Worm (Caenorhabditis elegans) whole organism, young adult: ENCODE measurements around the gene aat-8.

ENCODE experiments used
- B0336.3 ChIP-seq: fragments of 200-800 bp; sonication (Bioruptor generic); IDR thresholded peaks from 2 replicates; pipeline ENCODE4 v1.3.6; 2022; ENCODE audit warnings: missing genetic modification characterization, missing compliant biosample characterization
- D2030.7 ChIP-seq: fragments of 200-800 bp; sonication (Bioruptor generic); IDR thresholded peaks from 2 replicates; pipeline ENCODE4 v1.3.6; 2022; ENCODE audit warnings: missing genetic modification reagents, missing genetic modification characterization, missing compliant biosample characterization
- F22D6.2 ChIP-seq: sonication (generic microtip); optimal IDR thresholded peaks from 2 replicates; lab custom pipeline; 2016; ENCODE audit warnings: mild to moderate bottlenecking, missing genetic modification characterization, missing compliant biosample characterization
- F33H1.4 ChIP-seq: fragments of 200-800 bp; sonication (Bioruptor generic); IDR thresholded peaks from 2 replicates; pipeline ENCODE4 v1.3.6; 2022; ENCODE audit warnings: missing genetic modification reagents, missing genetic modification characterization, missing compliant biosample characterization
- F37B4.10 ChIP-seq: fragments of 200-800 bp; sonication (Bioruptor generic); IDR thresholded peaks from 2 replicates; pipeline ENCODE4 v1.3.6; 2022; ENCODE audit warnings: missing genetic modification characterization, missing compliant biosample characterization
- F39B2.1 ChIP-seq: fragments of 200-800 bp; sonication (Bioruptor generic); IDR thresholded peaks from 2 replicates; pipeline ENCODE4 v1.3.6; 2022; ENCODE audit warnings: missing genetic modification reagents, missing genetic modification characterization, missing compliant biosample characterization
- K11D2.4 ChIP-seq: fragments of 200-800 bp; sonication (Bioruptor generic); IDR thresholded peaks from 2 replicates; pipeline ENCODE4 v1.3.6; 2022; ENCODE audit warnings: missing genetic modification reagents, missing genetic modification characterization, missing compliant biosample characterization
- K12H6.12 ChIP-seq: fragments of 200-800 bp; sonication (Bioruptor generic); optimal IDR thresholded peaks from 2 replicates; lab custom pipeline; 2018; ENCODE audit warnings: mild to moderate bottlenecking, missing genetic modification characterization, missing compliant biosample characterization
- Y53F4B.3 ChIP-seq: fragments of 200-800 bp; sonication (Bioruptor generic); IDR thresholded peaks from 2 replicates; pipeline ENCODE4 v1.3.6; 2022; ENCODE audit warnings: missing genetic modification reagents, missing genetic modification characterization, missing compliant biosample characterization
- akir-1 ChIP-seq: fragments of 200-800 bp; sonication (Bioruptor generic); optimal IDR thresholded peaks from 2 replicates; lab custom pipeline; 2018; ENCODE audit warnings: mild to moderate bottlenecking, missing genetic modification characterization, moderate library complexity, missing compliant biosample characterization
- ama-1 ChIP-seq, 3 experiments: fragments of 150-350 bp in 1 of 3; sonication (generic microtip) in 2 of 3; optimal IDR thresholded peaks; 2 replicates each; lab custom pipeline; 2014 to 2018; ENCODE audit warnings: missing biosample characterization in 2 of 3, missing genetic modification characterization in 2 of 3, missing genetic modification reagents in 2 of 3
- athp-1 ChIP-seq: sonication (generic microtip); optimal IDR thresholded peaks from 2 replicates; lab custom pipeline; 2017; ENCODE audit warnings: mild to moderate bottlenecking, missing genetic modification characterization, missing compliant biosample characterization
- attf-5 ChIP-seq: fragments of 200-800 bp; sonication (Bioruptor generic); optimal IDR thresholded peaks from 2 replicates; lab custom pipeline; 2018; ENCODE audit warnings: mild to moderate bottlenecking, missing genetic modification characterization, missing compliant biosample characterization
- cebp-1 ChIP-seq, 2 experiments: fragments of 200-800 bp in 1 of 2; sonication (Bioruptor generic) in 1 of 2; sonication (generic microtip) in 1 of 2; IDR thresholded peaks in 1 of 2; optimal IDR thresholded peaks in 1 of 2; 2 replicates each; pipeline versions ENCODE4 v1.3.6 to Lab custom; 2017 to 2022; ENCODE audit warnings: missing compliant biosample characterization in 2 of 2, missing genetic modification characterization in 2 of 2, mild to moderate bottlenecking in 1 of 2, missing genetic modification reagents in 1 of 2, moderate library complexity in 1 of 2
- cebp-2 ChIP-seq: fragments of 200-800 bp; sonication (Bioruptor generic); IDR thresholded peaks from 2 replicates; pipeline ENCODE4 v1.3.6; 2022; ENCODE audit warnings: missing genetic modification characterization, missing compliant biosample characterization
- ceh-100 ChIP-seq: fragments of 200-800 bp; sonication (Bioruptor generic); IDR thresholded peaks from 2 replicates; pipeline ENCODE4 v1.3.6; 2022; ENCODE audit warnings: missing genetic modification reagents, missing genetic modification characterization, missing compliant biosample characterization
- efl-1 ChIP-seq: fragments of 150-350 bp; optimal IDR thresholded peaks from 2 replicates; lab custom pipeline; 2014; ENCODE audit warnings: missing biosample characterization, missing genetic modification reagents, missing genetic modification characterization
- egl-18 ChIP-seq: fragments of 200-800 bp; sonication (Bioruptor generic); IDR thresholded peaks from 2 replicates; pipeline ENCODE4 v1.3.6; 2022; ENCODE audit warnings: missing genetic modification reagents, missing genetic modification characterization, missing compliant biosample characterization
- egl-44 ChIP-seq: fragments of 200-800 bp; sonication (Bioruptor generic); IDR thresholded peaks from 2 replicates; pipeline ENCODE4 v1.3.6; 2022; ENCODE audit warnings: missing genetic modification reagents, missing genetic modification characterization, missing compliant biosample characterization
- egrh-3 ChIP-seq: fragments of 200-800 bp; sonication (Bioruptor generic); IDR thresholded peaks from 2 replicates; pipeline ENCODE4 v1.3.6; 2022; ENCODE audit warnings: missing genetic modification reagents, missing genetic modification characterization, missing compliant biosample characterization
- fkh-3 ChIP-seq: sonication (generic microtip); optimal IDR thresholded peaks from 2 replicates; lab custom pipeline; 2016; ENCODE audit warnings: mild to moderate bottlenecking, missing genetic modification characterization, missing compliant biosample characterization
- let-607 ChIP-seq, 2 experiments: fragments of 200-800 bp in 1 of 2; sonication (Bioruptor generic) in 1 of 2; sonication (generic microtip) in 1 of 2; optimal IDR thresholded peaks; 2 replicates each; lab custom pipeline; 2016 to 2018; ENCODE audit warnings: mild to moderate bottlenecking in 2 of 2, missing compliant biosample characterization in 2 of 2, missing genetic modification characterization in 2 of 2, moderate library complexity in 2 of 2, missing genotype in 1 of 2
- lin-26 ChIP-seq: fragments of 200-800 bp; sonication (Bioruptor generic); IDR thresholded peaks from 2 replicates; pipeline ENCODE4 v1.3.6; 2022; ENCODE audit warnings: missing genetic modification reagents, missing genetic modification characterization, missing compliant biosample characterization
- lin-40 ChIP-seq: sonication (generic microtip); optimal IDR thresholded peaks from 2 replicates; lab custom pipeline; 2016; ENCODE audit warnings: missing genetic modification characterization, mild to moderate bottlenecking, missing compliant biosample characterization, missing genotype, missing genetic modification reagents
- lsy-27 ChIP-seq: sonication (generic microtip); optimal IDR thresholded peaks from 2 replicates; lab custom pipeline; 2017; ENCODE audit warnings: missing genetic modification characterization, mild to moderate bottlenecking, missing compliant biosample characterization, antibody characterized with exemption, missing genotype, borderline replicate concordance; ENCODE audit not compliant: insufficient read depth
- madf-6 ChIP-seq: fragments of 200-800 bp; sonication (Bioruptor generic); IDR thresholded peaks from 2 replicates; pipeline ENCODE4 v1.3.6; 2022; ENCODE audit warnings: missing genetic modification reagents, missing genetic modification characterization, missing compliant biosample characterization
- mel-28 ChIP-seq: sonication (generic microtip); optimal IDR thresholded peaks from 2 replicates; lab custom pipeline; 2016; ENCODE audit warnings: borderline replicate concordance, mild to moderate bottlenecking, missing genetic modification characterization, missing compliant biosample characterization
- mes-4 ChIP-seq: sonication (generic microtip); optimal IDR thresholded peaks from 2 replicates; lab custom pipeline; 2016; ENCODE audit warnings: missing genotype, missing genetic modification characterization, missing compliant biosample characterization
- mxl-1 ChIP-seq: sonication (generic microtip); optimal IDR thresholded peaks from 2 replicates; lab custom pipeline; 2016; ENCODE audit warnings: missing genetic modification characterization, missing compliant biosample characterization
- nfyb-1 ChIP-seq: fragments of 200-800 bp; sonication (Bioruptor generic); IDR thresholded peaks from 2 replicates; pipeline ENCODE4 v1.3.6; 2022; ENCODE audit warnings: missing genetic modification reagents, missing genetic modification characterization, missing compliant biosample characterization
- nhr-179 ChIP-seq: sonication (generic microtip); optimal IDR thresholded peaks from 2 replicates; lab custom pipeline; 2016; ENCODE audit warnings: mild to moderate bottlenecking, missing genetic modification characterization, missing compliant biosample characterization
- nhr-27 ChIP-seq: fragments of 200-800 bp; sonication (Bioruptor generic); optimal IDR thresholded peaks from 2 replicates; lab custom pipeline; 2018; ENCODE audit warnings: mild to moderate bottlenecking, missing genetic modification characterization, moderate library complexity, missing compliant biosample characterization
- nhr-80 ChIP-seq: sonication (generic microtip); optimal IDR thresholded peaks from 2 replicates; lab custom pipeline; 2016; ENCODE audit warnings: missing genetic modification characterization, missing compliant biosample characterization
- nhr-90 ChIP-seq: sonication (generic microtip); optimal IDR thresholded peaks from 2 replicates; lab custom pipeline; 2016; ENCODE audit warnings: missing genotype, mild to moderate bottlenecking, missing genetic modification characterization, missing compliant biosample characterization
- pbrm-1 ChIP-seq: fragments of 200-800 bp; sonication (Bioruptor generic); IDR thresholded peaks from 2 replicates; pipeline ENCODE4 v1.3.6; 2022; ENCODE audit warnings: missing genetic modification reagents, missing genetic modification characterization, missing compliant biosample characterization
- snpc-3.4 ChIP-seq: sonication (generic microtip); optimal IDR thresholded peaks from 2 replicates; lab custom pipeline; 2017; ENCODE audit warnings: missing genetic modification characterization, mild to moderate bottlenecking, missing compliant biosample characterization, antibody characterized with exemption, moderate library complexity, missing genotype, missing genetic modification reagents
- sptf-2 ChIP-seq: fragments of 200-800 bp; sonication (Bioruptor generic); optimal IDR thresholded peaks from 2 replicates; lab custom pipeline; 2018; ENCODE audit warnings: mild to moderate bottlenecking, missing genetic modification characterization, missing compliant biosample characterization
- tbp1 ChIP-seq: fragments of 200-800 bp; sonication (Bioruptor generic); optimal IDR thresholded peaks from 2 replicates; lab custom pipeline; 2018; ENCODE audit warnings: mild to moderate bottlenecking, missing genetic modification characterization, missing compliant biosample characterization
- tlf-1 ChIP-seq: fragments of 200-800 bp; sonication (Bioruptor generic); optimal IDR thresholded peaks from 2 replicates; lab custom pipeline; 2018; ENCODE audit warnings: mild to moderate bottlenecking, missing genetic modification characterization, missing compliant biosample characterization
- unc-130 ChIP-seq: sonication (generic microtip); optimal IDR thresholded peaks from 2 replicates; lab custom pipeline; 2016; ENCODE audit warnings: missing genetic modification reagents, missing genetic modification characterization, missing compliant biosample characterization
- zfh-2 ChIP-seq: fragments of 200-800 bp; sonication (Bioruptor generic); conservative IDR thresholded peaks from 2 replicates; pipeline ENCODE4 v1.3.6; 2022; ENCODE audit warnings: missing genetic modification reagents, missing genetic modification characterization, missing compliant biosample characterization
- ztf-25 ChIP-seq: fragments of 200-800 bp; sonication (Bioruptor generic); IDR thresholded peaks from 2 replicates; pipeline ENCODE4 v1.3.6; 2022; ENCODE audit warnings: missing genetic modification reagents, missing genetic modification characterization, missing compliant biosample characterization
- ztf-26 ChIP-seq: sonication (generic microtip); optimal IDR thresholded peaks from 2 replicates; lab custom pipeline; 2017; ENCODE audit warnings: missing genetic modification characterization, missing compliant biosample characterization
- ztf-28 ChIP-seq: fragments of 200-800 bp; sonication (Bioruptor generic); IDR thresholded peaks from 2 replicates; pipeline ENCODE4 v1.3.6; 2022; ENCODE audit warnings: missing genetic modification reagents, missing genetic modification characterization, missing compliant biosample characterization
- ztf-3 ChIP-seq: fragments of 200-800 bp; sonication (Bioruptor generic); optimal IDR thresholded peaks from 2 replicates; lab custom pipeline; 2018; ENCODE audit warnings: mild to moderate bottlenecking, missing genetic modification characterization, missing compliant biosample characterization

aat-8 gene

DNA sequence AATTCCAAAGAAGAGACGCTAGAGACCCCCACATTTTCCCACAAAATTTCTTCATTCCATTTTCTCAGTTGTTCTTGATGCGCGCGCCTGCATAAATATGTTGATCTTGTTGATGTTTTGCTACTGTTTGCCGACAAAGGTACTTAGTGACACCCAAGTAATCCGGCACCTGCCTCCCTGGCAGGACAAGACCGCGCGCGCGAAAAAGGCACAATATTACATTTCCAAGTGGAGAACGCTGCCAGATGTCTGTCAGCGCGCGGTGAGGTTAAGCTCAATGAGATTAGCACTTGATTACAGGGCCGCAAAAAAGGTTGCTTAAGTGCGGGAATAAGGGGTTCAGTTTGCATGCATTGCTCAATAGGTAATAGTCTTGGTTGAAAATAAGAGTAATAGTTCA, 23.2 kb downstream of the aat-8 start:
- TF ChIP-seq nhr-179 (tag; lab: Kevin White, UChicago) (no peak), mxl-1 (tag; lab: Kevin White, UChicago) (no peak), mes-4 (no peak), madf-6 (GFP tag; lab: Robert Waterston, UW) (no peak), unc-130 (GFP tag; lab: Kevin White, UChicago) (no peak), nfyb-1 (GFP tag; lab: Robert Waterston, UW) (no peak), akir-1 (GFP tag; lab: Kevin White, UChicago) (no peak), cebp-2 (no peak), snpc-3.4 (tag; lab: Kevin White, UChicago) (no peak), nhr-27 (tag; lab: Kevin White, UChicago) (no peak), tlf-1 (GFP tag; lab: Kevin White, UChicago) (no peak), lin-26 (GFP tag; lab: Robert Waterston, UW) (no peak), fkh-3 (tag; lab: Kevin White, UChicago) (no peak)

DNA sequence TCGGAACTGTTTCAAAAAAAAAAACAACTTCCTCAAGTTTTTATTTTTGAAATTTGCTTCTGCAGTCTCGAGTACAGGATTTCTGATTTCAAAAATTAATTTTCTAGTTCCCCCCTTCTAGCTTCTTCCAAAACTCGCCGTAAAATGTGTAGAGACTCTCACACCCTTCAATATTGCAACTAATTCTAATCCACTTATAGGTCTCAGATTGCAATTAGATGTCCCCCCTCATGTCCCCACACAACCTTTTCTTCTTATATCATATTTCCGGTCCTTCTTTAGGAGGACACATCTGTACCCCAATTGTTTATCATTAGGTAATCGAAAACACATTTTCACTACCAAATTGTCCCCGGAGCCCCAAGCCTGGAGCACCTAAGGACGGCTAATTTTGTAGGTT, 24.4 kb downstream of the aat-8 start:
- TF ChIP-seq F22D6.2 (tag; lab: Kevin White, UChicago) (no peak), egrh-3 (GFP tag; lab: Robert Waterston, UW) (no peak), K12H6.12 (no peak), ceh-100 (GFP tag; lab: Robert Waterston, UW) (no peak), zfh-2 (GFP tag; lab: Robert Waterston, UW) (no peak), ztf-26 (tag; lab: Kevin White, UChicago) (no peak), F33H1.4 (GFP tag; lab: Robert Waterston, UW) (no peak), sptf-2 (no peak), nhr-179 (tag; lab: Kevin White, UChicago) (no peak), nhr-90 (tag; lab: Kevin White, UChicago) (no peak), egl-44 (GFP tag; lab: Robert Waterston, UW) (no peak), ztf-25 (GFP tag; lab: Robert Waterston, UW) (no peak), ama-1 (optimal IDR thresholded peaks at IDR 0.05; lab: Kevin White, UChicago) (no peak), ama-1 (GFP tag; optimal IDR thresholded peaks at IDR 0.05; lab: Kevin White, UChicago) (no peak), K11D2.4 (GFP tag; lab: Robert Waterston, UW) (no peak), pbrm-1 (GFP tag; lab: Robert Waterston, UW) (no peak), efl-1 (GFP tag; lab: Kevin White, UChicago) (no peak), lsy-27 (no peak), lin-26 (GFP tag; lab: Robert Waterston, UW) (no peak), F37B4.10 (no peak), cebp-1 (GFP tag; IDR thresholded peaks at IDR 0.05; lab: Robert Waterston, UW) (no peak), cebp-1 (tag; optimal IDR thresholded peaks at IDR 0.05; lab: Kevin White, UChicago) (no peak)
- TF ChIP-seq, all 124 proteins: peak for 0

ce11 chrIV:3839420-3839819, 25.4 kb downstream of the aat-8 start, which contains the start of gene F28F9.2:
Gene F28F9.2 (plus strand): TSS chrIV:3839720.
- TF ChIP-seq Y53F4B.3 (GFP tag; lab: Robert Waterston, UW) (no peak), ztf-28 (GFP tag; lab: Robert Waterston, UW) (no peak), egl-44 (GFP tag; lab: Robert Waterston, UW) (no peak), ztf-25 (GFP tag; lab: Robert Waterston, UW) (no peak)

ce11 chrIV:3838687-3839086, 26.2 kb downstream of the aat-8 start:
- TF ChIP-seq D2030.7 (no peak), attf-5 (GFP tag; lab: Kevin White, UChicago) (no peak), egl-18 (no peak), let-607 (tag; optimal IDR thresholded peaks at IDR 0.05; lab: Kevin White, UChicago) (no peak), athp-1 (tag; lab: Kevin White, UChicago) (no peak), mel-28 (tag; lab: Kevin White, UChicago) (no peak), F39B2.1 (GFP tag; lab: Robert Waterston, UW) (no peak), tlf-1 (GFP tag; lab: Kevin White, UChicago) (no peak), lin-40 (tag; lab: Kevin White, UChicago) (no peak), B0336.3 (no peak), ztf-3 (GFP tag; lab: Kevin White, UChicago) (no peak), ztf-26 (tag; lab: Kevin White, UChicago) (no peak), tbp1 (GFP tag; lab: Kevin White, UChicago) (no peak), nhr-80 (tag; lab: Kevin White, UChicago) (no peak)
